Worm (Caenorhabditis elegans) whole organism, L4/young adult: ENCODE results near the gene K11H12.10.

ENCODE experiments used
- W03F9.2 ChIP-seq: fragments of 150-350 bp; optimal IDR thresholded peaks from 2 replicates; lab custom pipeline; 2014; ENCODE audit warnings: missing biosample characterization, missing genetic modification characterization
- dao-5 ChIP-seq: sonication (generic microtip); optimal IDR thresholded peaks from 2 replicates; lab custom pipeline; 2016; ENCODE audit warnings: missing genotype, missing genetic modification characterization, moderate library complexity, missing compliant biosample characterization
- him-1 ChIP-seq: sonication (generic microtip); optimal IDR thresholded peaks from 2 replicates; lab custom pipeline; 2016; ENCODE audit warnings: missing genotype, missing genetic modification reagents, missing genetic modification characterization, missing compliant biosample characterization

The K11H12.10 gene

ce11 chrIV:659585-659984 lies 16.3 kb upstream of the K11H12.10 start:
- TF ChIP-seq dao-5 (no peak), W03F9.2 (no peak), him-1 (tag; lab: Kevin White, UChicago) (no peak)

ce11 chrIV:661623-662022 lies 14.3 kb upstream of the K11H12.10 start:
- TF ChIP-seq W03F9.2: no peak

ce11 chrIV:664122-664521 lies 11.8 kb upstream of the K11H12.10 start:
- TF ChIP-seq him-1 (tag; lab: Kevin White, UChicago): no peak
- TF ChIP-seq W03F9.2: no peak
- TF ChIP-seq dao-5: no peak

- TF ChIP-seq W03F9.2 (no peak), dao-5 (no peak), him-1 (tag; lab: Kevin White, UChicago) (no peak)
Measured at ce11 chrIV:665225-665624, 10.7 kb upstream of the K11H12.10 start, which contains the start of gene K11H12.7. TSS of gene K11H12.7 (plus strand) at chrIV:665525.

ce11 chrIV:666991-667390 lies 8.9 kb upstream of the K11H12.10 start, which contains the start of gene K11H12.6:
TSS of gene K11H12.6 (plus strand) at chrIV:667291.
- TF ChIP-seq dao-5: no peak
- TF ChIP-seq W03F9.2: no peak
- TF ChIP-seq him-1 (tag; lab: Kevin White, UChicago): no peak

ce11 chrIV:670455-670854 lies 5.4 kb upstream of the K11H12.10 start, which contains the start of gene K11H12.11:
TSS of gene K11H12.11 (minus strand) at chrIV:670555.
- TF ChIP-seq him-1 (tag; lab: Kevin White, UChicago): no peak
- TF ChIP-seq dao-5: no peak
- no peak for TF ChIP-seq W03F9.2

- TF ChIP-seq dao-5 (no peak), him-1 (tag; lab: Kevin White, UChicago) (no peak), W03F9.2 (no peak)
Measured at ce11 chrIV:673313-673712, 2.6 kb upstream of the K11H12.10 start, which contains the start of gene K11H12.3. TSS of gene K11H12.3 (minus strand) at chrIV:673480.

- TF ChIP-seq him-1 (tag; lab: Kevin White, UChicago): no peak
- no peak for TF ChIP-seq dao-5
- TF ChIP-seq W03F9.2: no peak
Measured at ce11 chrIV:676280-676679, 405 bp downstream of the K11H12.10 start, which contains the start of gene K11H12.5. TSS of gene K11H12.5 (plus strand) at chrIV:676580.

ce11 chrIV:682726-683340 lies 7.0 kb downstream of the K11H12.10 start:
- peak; percentile 41 for TF ChIP-seq him-1 (tag; lab: Kevin White, UChicago)
- peak; percentile 57 for TF ChIP-seq dao-5
- TF ChIP-seq W03F9.2: no peak

- TF ChIP-seq him-1 (tag; lab: Kevin White, UChicago) (no peak), W03F9.2 (no peak), dao-5 (no peak)
Measured at ce11 chrIV:684197-684596, 8.3 kb downstream of the K11H12.10 start, which contains the start of gene cutl-28. TSS of gene cutl-28 (plus strand) at chrIV:684497.

ce11 chrIV:684748-685147 lies 8.9 kb downstream of the K11H12.10 start:
- no peak for TF ChIP-seq dao-5
- no peak for TF ChIP-seq W03F9.2
- TF ChIP-seq him-1 (tag; lab: Kevin White, UChicago): no peak

ce11 chrIV:698304-698703 lies 22.4 kb downstream of the K11H12.10 start, which contains the start of gene Y55F3C.17:
TSS of gene Y55F3C.17 (minus strand) at chrIV:698404.
- TF ChIP-seq W03F9.2: no peak
- TF ChIP-seq dao-5: no peak
- TF ChIP-seq him-1 (tag; lab: Kevin White, UChicago): no peak

- TF ChIP-seq dao-5 (no peak), W03F9.2 (no peak), him-1 (tag; lab: Kevin White, UChicago) (no peak)
Measured at ce11 chrIV:707635-708034, 31.8 kb downstream of the K11H12.10 start, which contains the start of gene cutl-26. TSS of gene cutl-26 (minus strand) at chrIV:707735.

- no peak for TF ChIP-seq W03F9.2
- TF ChIP-seq him-1 (tag; lab: Kevin White, UChicago): no peak
- TF ChIP-seq dao-5: no peak
Measured at ce11 chrIV:715433-715832, 39.6 kb downstream of the K11H12.10 start.

ce11 chrIV:716323-716722 lies 40.4 kb downstream of the K11H12.10 start, which contains the start of gene clec-164:
TSS of gene clec-164 (plus strand) at chrIV:716623.
- TF ChIP-seq him-1 (tag; lab: Kevin White, UChicago) (no peak), W03F9.2 (no peak), dao-5 (no peak)

ce11 chrIV:719351-719750 lies 43.5 kb downstream of the K11H12.10 start, which contains the start of gene Y55F3C.10:
TSS of gene Y55F3C.10 (minus strand) at chrIV:719451.
- TF ChIP-seq dao-5: no peak
- no peak for TF ChIP-seq him-1 (tag; lab: Kevin White, UChicago)
- no peak for TF ChIP-seq W03F9.2
